Worm (Caenorhabditis elegans) whole organism, L1 larva: ENCODE results near the gene R160.13.

ENCODE experiments used
- C16A3.4 ChIP-seq: fragments of 150-350 bp; optimal IDR thresholded peaks from 2 replicates; lab custom pipeline; 2014; ENCODE audit warnings: missing biosample characterization, missing genetic modification characterization
- F16B12.6 ChIP-seq: fragments of 150-350 bp; optimal IDR thresholded peaks from 2 replicates; lab custom pipeline; 2014; ENCODE audit warnings: missing biosample characterization, missing genetic modification characterization
- aha-1 ChIP-seq: fragments of 150-350 bp; optimal IDR thresholded peaks from 2 replicates; lab custom pipeline; 2014; ENCODE audit warnings: missing biosample characterization, missing genetic modification characterization
- aly-2 ChIP-seq: fragments of 150-350 bp; optimal IDR thresholded peaks from 2 replicates; lab custom pipeline; 2014; ENCODE audit warnings: missing biosample characterization, missing genetic modification characterization
- ama-1 ChIP-seq: fragments of 150-350 bp; optimal IDR thresholded peaks from 2 replicates; lab custom pipeline; 2014
- ceh-63 ChIP-seq: fragments of 200-800 bp; sonication (Bioruptor generic); optimal IDR thresholded peaks from 2 replicates; lab custom pipeline; 2018; ENCODE audit warnings: mild to moderate bottlenecking, missing genetic modification characterization, missing compliant biosample characterization
- ceh-88 ChIP-seq: fragments of 200-800 bp; sonication (Bioruptor generic); IDR thresholded peaks from 2 replicates; pipeline ENCODE4 v1.3.6; 2022; ENCODE audit warnings: missing genetic modification characterization, missing compliant biosample characterization
- ces-1 ChIP-seq: fragments of 150-350 bp; optimal IDR thresholded peaks from 2 replicates; lab custom pipeline; 2014; ENCODE audit warnings: missing biosample characterization, missing genetic modification reagents, missing genetic modification characterization
- dsc-1 ChIP-seq: sonication (generic microtip); optimal IDR thresholded peaks from 2 replicates; lab custom pipeline; 2016; ENCODE audit warnings: mild to moderate bottlenecking, missing genetic modification characterization, missing compliant biosample characterization
- efl-1 ChIP-seq, 4 experiments: fragments of 150-350 bp; optimal IDR thresholded peaks in 3 of 4; peaks in 1 of 4; 1 replicate in 1 of 4; 2 replicates in 3 of 4; lab custom pipeline; 2014; ENCODE audit warnings: missing biosample characterization in 2 of 4, missing genetic modification characterization in 2 of 4, missing genetic modification reagents in 2 of 4
- egl-27 ChIP-seq, 2 experiments: fragments of 150-350 bp in 1 of 2; sonication (generic microtip); optimal IDR thresholded peaks; 3 replicates each; lab custom pipeline; 2017 to 2018; ENCODE audit warnings: missing biosample characterization in 2 of 2, missing genetic modification characterization in 2 of 2, missing genetic modification reagents in 2 of 2
- ets-5 ChIP-seq: fragments of 200-800 bp; sonication (Bioruptor generic); IDR thresholded peaks from 2 replicates; pipeline ENCODE4 v1.3.6; 2022; ENCODE audit warnings: missing genetic modification characterization, missing compliant biosample characterization
- fkh-8 ChIP-seq: sonication (generic microtip); optimal IDR thresholded peaks from 2 replicates; lab custom pipeline; 2016; ENCODE audit warnings: mild to moderate bottlenecking, missing genetic modification characterization, missing compliant biosample characterization
- fos-1 ChIP-seq: fragments of 150-350 bp; optimal IDR thresholded peaks from 2 replicates; lab custom pipeline; 2014; ENCODE audit warnings: missing biosample characterization, missing genetic modification characterization
- grh-1 ChIP-seq: fragments of 200-800 bp; sonication (Bioruptor generic); IDR thresholded peaks from 2 replicates; pipeline ENCODE4 v1.3.6; 2022; ENCODE audit warnings: missing genetic modification reagents, missing genetic modification characterization, missing compliant biosample characterization
- hlh-17 ChIP-seq: fragments of 200-800 bp; sonication (Bioruptor generic); optimal IDR thresholded peaks from 2 replicates; lab custom pipeline; 2018; ENCODE audit warnings: missing genetic modification characterization, mild to moderate bottlenecking, missing compliant biosample characterization, moderate library complexity, borderline replicate concordance
- hlh-4 ChIP-seq: sonication (generic microtip); optimal IDR thresholded peaks from 2 replicates; lab custom pipeline; 2016; ENCODE audit warnings: mild to moderate bottlenecking, missing genetic modification characterization, missing compliant biosample characterization
- isw-1 ChIP-seq: fragments of 200-800 bp; sonication (Bioruptor generic); IDR thresholded peaks from 2 replicates; pipeline ENCODE4 v1.3.6; 2022; ENCODE audit warnings: missing genetic modification characterization, missing compliant biosample characterization
- jun-1 ChIP-seq: fragments of 150-350 bp; optimal IDR thresholded peaks from 2 replicates; lab custom pipeline; 2014; ENCODE audit warnings: missing biosample characterization, missing genetic modification reagents, missing genetic modification characterization
- lin-14 ChIP-seq: fragments of 200-800 bp; sonication (Bioruptor generic); optimal IDR thresholded peaks from 2 replicates; lab custom pipeline; 2018; ENCODE audit warnings: mild to moderate bottlenecking, missing genetic modification characterization, moderate library complexity, missing compliant biosample characterization
- lin-15B ChIP-seq: fragments of 150-350 bp; sonication (generic microtip); optimal IDR thresholded peaks from 3 replicates; lab custom pipeline; 2014; ENCODE audit warnings: missing biosample characterization, missing genetic modification characterization
- lin-39 ChIP-seq: fragments of 150-350 bp; optimal IDR thresholded peaks from 2 replicates; lab custom pipeline; 2014; ENCODE audit warnings: missing biosample characterization, missing genetic modification reagents, missing genetic modification characterization
- lir-3 ChIP-seq: sonication (generic microtip); optimal IDR thresholded peaks from 2 replicates; lab custom pipeline; 2016; ENCODE audit warnings: mild to moderate bottlenecking, missing genetic modification characterization, moderate library complexity, missing compliant biosample characterization; ENCODE audit not compliant: poor library complexity
- lsy-2 ChIP-seq, 2 experiments: fragments of 150-350 bp; optimal IDR thresholded peaks; 2 replicates each; lab custom pipeline; 2014; ENCODE audit warnings: missing biosample characterization in 2 of 2, missing genetic modification characterization in 2 of 2
- mab-9 ChIP-seq: fragments of 200-800 bp; sonication (Bioruptor generic); IDR thresholded peaks from 2 replicates; pipeline ENCODE4 v1.3.6; 2022; ENCODE audit warnings: missing genetic modification reagents, missing genetic modification characterization, missing compliant biosample characterization
- mdl-1 ChIP-seq, 2 experiments: fragments of 150-350 bp; optimal IDR thresholded peaks; 2 replicates each; lab custom pipeline; 2014 to 2017; ENCODE audit warnings: missing biosample characterization in 2 of 2, missing genetic modification characterization in 2 of 2, inconsistent platforms in 1 of 2
- mef-2 ChIP-seq: fragments of 150-350 bp; optimal IDR thresholded peaks from 2 replicates; lab custom pipeline; 2014; ENCODE audit warnings: missing biosample characterization, missing genetic modification characterization
- mep-1 ChIP-seq: fragments of 150-350 bp; optimal IDR thresholded peaks from 2 replicates; lab custom pipeline; 2014; ENCODE audit warnings: missing biosample characterization, missing genetic modification characterization
- nhr-12 ChIP-seq: sonication (generic microtip); optimal IDR thresholded peaks from 2 replicates; lab custom pipeline; 2017; ENCODE audit warnings: missing biosample characterization, missing genetic modification characterization
- nhr-28 ChIP-seq: fragments of 150-350 bp; optimal IDR thresholded peaks from 2 replicates; lab custom pipeline; 2014; ENCODE audit warnings: missing biosample characterization, missing genetic modification characterization
- nhr-47 ChIP-seq: sonication (generic microtip); optimal IDR thresholded peaks from 2 replicates; lab custom pipeline; 2016; ENCODE audit warnings: mild to moderate bottlenecking, missing genetic modification characterization, moderate library complexity, missing compliant biosample characterization
- nhr-71 ChIP-seq: sonication (generic microtip); optimal IDR thresholded peaks from 2 replicates; lab custom pipeline; 2016; ENCODE audit warnings: mild to moderate bottlenecking, missing genetic modification characterization, moderate library complexity, missing compliant biosample characterization
- nhr-77 ChIP-seq: fragments of 150-350 bp; optimal IDR thresholded peaks from 2 replicates; lab custom pipeline; 2014; ENCODE audit warnings: missing biosample characterization, missing genetic modification characterization
- nhr-85 ChIP-seq: sonication (generic microtip); peaks from one replicate; lab custom pipeline; 2016; ENCODE audit warnings: missing genetic modification characterization, inconsistent platforms, missing compliant biosample characterization
- pag-3 ChIP-seq: sonication (generic microtip); optimal IDR thresholded peaks from 2 replicates; lab custom pipeline; 2017; ENCODE audit warnings: missing genetic modification characterization, mild to moderate bottlenecking, missing compliant biosample characterization, antibody characterized with exemption, borderline replicate concordance; ENCODE audit not compliant: insufficient read depth
- pax-3 ChIP-seq: fragments of 200-800 bp; sonication (Bioruptor generic); optimal IDR thresholded peaks from 2 replicates; lab custom pipeline; 2018; ENCODE audit warnings: mild to moderate bottlenecking, missing genetic modification characterization, moderate library complexity, missing compliant biosample characterization
- pqm-1 ChIP-seq: sonication (generic microtip); optimal IDR thresholded peaks from 3 replicates; lab custom pipeline; 2017; ENCODE audit warnings: missing biosample characterization, missing genetic modification characterization
- rnt-1 ChIP-seq: sonication (generic microtip); optimal IDR thresholded peaks from 2 replicates; lab custom pipeline; 2016; ENCODE audit warnings: mild to moderate bottlenecking, missing genetic modification characterization, moderate library complexity, missing compliant biosample characterization
- skn-1 ChIP-seq: fragments of 150-350 bp; optimal IDR thresholded peaks from 2 replicates; lab custom pipeline; 2014; ENCODE audit warnings: missing biosample characterization, missing genetic modification characterization
- snpc-4 ChIP-seq: fragments of 150-350 bp; optimal IDR thresholded peaks from 2 replicates; lab custom pipeline; 2014; ENCODE audit warnings: missing biosample characterization, missing genetic modification characterization
- sox-4 ChIP-seq: sonication (generic microtip); optimal IDR thresholded peaks from 2 replicates; lab custom pipeline; 2016; ENCODE audit warnings: missing genetic modification characterization, missing compliant biosample characterization
- sptf-1 ChIP-seq: fragments of 150-350 bp; optimal IDR thresholded peaks from 2 replicates; lab custom pipeline; 2014; ENCODE audit warnings: missing biosample characterization, missing genetic modification characterization
- unc-130 ChIP-seq: fragments of 150-350 bp; optimal IDR thresholded peaks from 2 replicates; lab custom pipeline; 2017; ENCODE audit warnings: missing biosample characterization, missing genetic modification characterization, inconsistent platforms
- unc-30 ChIP-seq: sonication (generic microtip); optimal IDR thresholded peaks from 2 replicates; lab custom pipeline; 2017; ENCODE audit warnings: missing biosample characterization, missing genetic modification characterization
- unc-62 ChIP-seq: fragments of 150-350 bp; optimal IDR thresholded peaks from 2 replicates; lab custom pipeline; 2014; ENCODE audit warnings: missing biosample characterization, missing genetic modification reagents, missing genetic modification characterization
- unc-98 ChIP-seq: fragments of 200-800 bp; sonication (Bioruptor generic); IDR thresholded peaks from 2 replicates; pipeline ENCODE4 v1.3.6; 2022; ENCODE audit warnings: missing genetic modification characterization, missing compliant biosample characterization
- ztf-11 ChIP-seq, 2 experiments: sonication (generic microtip); optimal IDR thresholded peaks; 2 replicates each; lab custom pipeline; 2016 to 2017; ENCODE audit warnings: missing genetic modification characterization in 2 of 2, missing biosample characterization in 1 of 2, missing compliant biosample characterization in 1 of 2

Gene R160.13

ce11 chrX:4388834-4389409, 17.6 kb upstream of the R160.13 start, which contains the start of gene dpy-23 (continued):
- TF ChIP-seq ceh-63 (GFP tag; lab: Kevin White, UChicago) (no peak), lin-14 (GFP tag; lab: Kevin White, UChicago) (peak; percentile 99), lin-39 (peak; percentile 49), unc-130 (tag; lab: Kevin White, UChicago) (peak; percentile 79), ceh-88 (GFP tag; lab: Robert Waterston, UW) (peak; percentile 66; the same call in 1 of the 2 replicates), nhr-28 (tag; lab: Kevin White, UChicago) (no peak), sox-4 (peak; percentile 74), sptf-1 (tag; lab: Kevin White, UChicago) (no peak), skn-1 (tag; lab: Kevin White, UChicago) (peak; percentile 92), nhr-77 (peak; percentile 96), ets-5 (no peak), mdl-1 (tag; optimal IDR thresholded peaks at IDR 0.05; lab: Kevin White, UChicago) (peak in 1 of 2 experiments; percentile 86), mef-2 (tag; lab: Kevin White, UChicago) (peak; percentile 61), hlh-17 (no peak), lir-3 (tag; lab: Kevin White, UChicago) (peak; percentile 84), fos-1 (tag; lab: Kevin White, UChicago) (peak; percentile 91), unc-62 (GFP tag; lab: Kevin White, UChicago) (no peak), pqm-1 (no peak), dsc-1 (tag; lab: Kevin White, UChicago) (peak; percentile 91), nhr-47 (tag; lab: Kevin White, UChicago) (peak; percentile 94), F16B12.6 (peak; percentile 39), rnt-1 (tag; lab: Kevin White, UChicago) (peak; percentile 91), ztf-11 (tag; optimal IDR thresholded peaks at IDR 0.05; lab: Kevin White, UChicago) (peak in 1 of 2 experiments; percentile 77), efl-1 (optimal IDR thresholded peaks at IDR 0.05; lab: Kevin White, UChicago) (peak; percentile 78 to 94), efl-1 (GFP tag; optimal IDR thresholded peaks at IDR 0.05 in 1 of 2; lab: Kevin White, UChicago) (peak; percentile 37 to 95), pag-3 (tag; lab: Kevin White, UChicago) (no peak), nhr-71 (tag; lab: Kevin White, UChicago) (peak; percentile 98), ces-1 (peak; percentile 66), nhr-12 (tag; lab: Kevin White, UChicago) (no peak), jun-1 (tag; lab: Kevin White, UChicago) (peak; percentile 94), mab-9 (peak; percentile 64; the same call in 1 of the 2 replicates), unc-30 (tag; lab: Kevin White, UChicago) (no peak), unc-98 (GFP tag; lab: Robert Waterston, UW) (peak; percentile 56), aha-1 (tag; lab: Kevin White, UChicago) (peak; percentile 56), hlh-4 (tag; lab: Kevin White, UChicago) (no peak), snpc-4 (tag; lab: Kevin White, UChicago) (peak; percentile 40), mep-1 (tag; lab: Kevin White, UChicago) (peak; percentile 91), fkh-8 (tag; lab: Kevin White, UChicago) (peak; percentile 98), nhr-85 (tag; lab: Kevin White, UChicago) (peak; percentile 98), grh-1 (GFP tag; lab: Robert Waterston, UW) (peak; percentile 89), egl-27 (tag; optimal IDR thresholded peaks at IDR 0.05; lab: Kevin White, UChicago) (peak; percentile 76 to 86), pax-3 (tag; lab: Kevin White, UChicago) (peak; percentile 73), lsy-2 (tag; optimal IDR thresholded peaks at IDR 0.05; lab: Kevin White, UChicago) (peak; percentile 81 to 93), isw-1 (peak; percentile 83), lin-15B (tag; lab: Kevin White, UChicago) (peak; percentile 38), C16A3.4 (peak; percentile 71), aly-2 (tag; lab: Kevin White, UChicago) (peak; percentile 57), ama-1 (lab: Kevin White, UChicago) (no peak)
